Fruit fly (Drosophila melanogaster) whole organism, prepupa: ENCODE measurements around the gene Sf3b2.

ENCODE experiments used
- CG10631 ChIP-seq: fragments of 200-800 bp; sonication (Bioruptor generic); optimal IDR thresholded peaks from 2 replicates; lab custom pipeline; 2016; ENCODE audit warnings: missing biosample characterization, missing genetic modification characterization
- CG10669 ChIP-seq: fragments of 200-800 bp; sonication (Bioruptor generic); optimal IDR thresholded peaks from 3 replicates; lab custom pipeline; 2018; ENCODE audit warnings: missing biosample characterization, mild to moderate bottlenecking, missing genetic modification characterization, moderate library complexity
- CG11294 ChIP-seq: fragments of 200-800 bp; sonication (Bioruptor generic); IDR thresholded peaks from 2 replicates; pipeline ENCODE4 v1.3.6; 2022; ENCODE audit warnings: missing biosample characterization, missing genetic modification characterization
- CG11762 ChIP-seq: fragments of 200-800 bp; sonication (Bioruptor generic); optimal IDR thresholded peaks from 3 replicates; lab custom pipeline; 2016; ENCODE audit warnings: missing biosample characterization, missing genetic modification characterization; ENCODE audit not compliant: insufficient read depth
- CG15336 ChIP-seq: fragments of 200-800 bp; sonication (Bioruptor generic); IDR thresholded peaks from 2 replicates; pipeline ENCODE4 v1.3.6; 2022; ENCODE audit warnings: missing biosample characterization, missing genetic modification characterization
- CG3032 ChIP-seq: fragments of 200-800 bp; optimal IDR thresholded peaks from 2 replicates; lab custom pipeline; 2019; ENCODE audit warnings: missing biosample characterization, mild to moderate bottlenecking, missing genetic modification characterization, moderate library complexity
- CG31627 ChIP-seq: fragments of 200-800 bp; sonication (Bioruptor generic); optimal IDR thresholded peaks from 3 replicates; lab custom pipeline; 2016; ENCODE audit warnings: missing biosample characterization, missing genetic modification characterization
- CG32006 ChIP-seq: fragments of 200-800 bp; sonication (Bioruptor generic); optimal IDR thresholded peaks from 3 replicates; lab custom pipeline; 2017; ENCODE audit warnings: missing biosample characterization, mild to moderate bottlenecking, missing genetic modification characterization
- CG34406 ChIP-seq: fragments of 200-800 bp; sonication (Bioruptor generic); optimal IDR thresholded peaks from 3 replicates; lab custom pipeline; 2016; ENCODE audit warnings: missing biosample characterization, missing genetic modification characterization
- CG3919 ChIP-seq: fragments of 200-800 bp; sonication (Bioruptor generic); optimal IDR thresholded peaks from 3 replicates; lab custom pipeline; 2016; ENCODE audit warnings: missing biosample characterization, missing genetic modification characterization
- CG4318 ChIP-seq: fragments of 200-800 bp; sonication (Bioruptor generic); optimal IDR thresholded peaks from 3 replicates; lab custom pipeline; 2017; ENCODE audit warnings: missing biosample characterization, mild to moderate bottlenecking, missing genetic modification characterization
- CG6163 ChIP-seq: fragments of 200-800 bp; sonication (Bioruptor generic); IDR thresholded peaks from 3 replicates; pipeline ENCODE4 v1.3.6; 2022; ENCODE audit warnings: missing biosample characterization, missing genetic modification characterization
- CG6276 ChIP-seq: fragments of 200-800 bp; sonication (Bioruptor generic); optimal IDR thresholded peaks from 2 replicates; lab custom pipeline; 2017; ENCODE audit warnings: missing biosample characterization, mild to moderate bottlenecking, missing genetic modification characterization
- CG6792 ChIP-seq: fragments of 200-800 bp; sonication (Bioruptor generic); optimal IDR thresholded peaks from 3 replicates; lab custom pipeline; 2016; ENCODE audit warnings: missing biosample characterization, missing genetic modification characterization
- CG7368 ChIP-seq: fragments of 200-800 bp; sonication (Bioruptor generic); optimal IDR thresholded peaks from 3 replicates; lab custom pipeline; 2016; ENCODE audit warnings: missing biosample characterization, missing genetic modification characterization
- CG8632 ChIP-seq: fragments of 200-800 bp; sonication (Bioruptor generic); optimal IDR thresholded peaks from 3 replicates; lab custom pipeline; 2016; ENCODE audit warnings: missing biosample characterization, missing genetic modification characterization
- CG9139 ChIP-seq: fragments of 200-800 bp; sonication (Bioruptor generic); optimal IDR thresholded peaks from 3 replicates; lab custom pipeline; 2017; ENCODE audit warnings: missing biosample characterization, mild to moderate bottlenecking, missing genetic modification characterization
- Eip75B ChIP-seq: fragments of 200-800 bp; sonication (Bioruptor generic); optimal IDR thresholded peaks from 3 replicates; lab custom pipeline; 2016; ENCODE audit warnings: missing biosample characterization, missing genetic modification characterization
- Eip78C ChIP-seq: fragments of 200-800 bp; sonication (Bioruptor generic); peaks from one replicate; lab custom pipeline; 2016; ENCODE audit warnings: missing biosample characterization, missing genetic modification characterization
- Eip93F ChIP-seq: fragments of 200-800 bp; sonication (Bioruptor generic); optimal IDR thresholded peaks from 2 replicates; lab custom pipeline; 2016; ENCODE audit warnings: missing biosample characterization, mild to moderate bottlenecking, missing genetic modification characterization
- Ets21C ChIP-seq: fragments of 200-800 bp; sonication (Bioruptor generic); optimal IDR thresholded peaks from 3 replicates; lab custom pipeline; 2016; ENCODE audit warnings: missing biosample characterization, missing genetic modification characterization
- Ets96B ChIP-seq: fragments of 200-800 bp; optimal IDR thresholded peaks from 2 replicates; lab custom pipeline; 2019; ENCODE audit warnings: missing biosample characterization, mild to moderate bottlenecking, missing genetic modification characterization, moderate library complexity
- Gug ChIP-seq: fragments of 200-800 bp; sonication (Bioruptor generic); IDR thresholded peaks from 2 replicates; pipeline ENCODE4 v1.3.6; 2022; ENCODE audit warnings: missing biosample characterization, missing genetic modification characterization
- Hr38 ChIP-seq: sonication (Bioruptor generic); optimal IDR thresholded peaks from 2 replicates; lab custom pipeline; 2016; ENCODE audit warnings: missing biosample characterization, missing genetic modification characterization
- Hr39 ChIP-seq: fragments of 200-800 bp; sonication (Bioruptor generic); optimal IDR thresholded peaks from 2 replicates; lab custom pipeline; 2016; ENCODE audit warnings: missing biosample characterization, missing genetic modification characterization
- Hr4 ChIP-seq: fragments of 200-800 bp; sonication (Bioruptor generic); optimal IDR thresholded peaks from 3 replicates; lab custom pipeline; 2016; ENCODE audit warnings: missing biosample characterization, missing genetic modification characterization
- Lpt ChIP-seq: fragments of 200-800 bp; sonication (Bioruptor generic); optimal IDR thresholded peaks from 3 replicates; lab custom pipeline; 2016; ENCODE audit warnings: missing biosample characterization, missing genetic modification characterization
- Met ChIP-seq: fragments of 200-800 bp; sonication (Bioruptor generic); optimal IDR thresholded peaks from 3 replicates; lab custom pipeline; 2016; ENCODE audit warnings: missing biosample characterization, missing genetic modification characterization
- Sox14 ChIP-seq: fragments of 200-800 bp; sonication (Bioruptor generic); optimal IDR thresholded peaks from 3 replicates; lab custom pipeline; 2016; ENCODE audit warnings: missing biosample characterization, missing genetic modification characterization
- Sox15 ChIP-seq: fragments of 200-800 bp; sonication (Bioruptor generic); optimal IDR thresholded peaks from 3 replicates; lab custom pipeline; 2016; ENCODE audit warnings: missing biosample characterization, missing genetic modification characterization
- achi ChIP-seq: fragments of 200-800 bp; sonication (Bioruptor generic); optimal IDR thresholded peaks from 3 replicates; lab custom pipeline; 2016; ENCODE audit warnings: missing biosample characterization, missing genetic modification characterization
- acj6 ChIP-seq: fragments of 200-800 bp; sonication (Bioruptor generic); optimal IDR thresholded peaks from 3 replicates; lab custom pipeline; 2016; ENCODE audit warnings: missing biosample characterization, missing genetic modification characterization
- cyc ChIP-seq: fragments of 200-800 bp; sonication (Bioruptor generic); optimal IDR thresholded peaks from 3 replicates; lab custom pipeline; 2016; ENCODE audit warnings: missing biosample characterization, missing genetic modification characterization
- dac ChIP-seq: fragments of 200-800 bp; sonication (Bioruptor generic); optimal IDR thresholded peaks from 2 replicates; lab custom pipeline; 2017; ENCODE audit warnings: missing biosample characterization, mild to moderate bottlenecking, missing genetic modification characterization
- dsx ChIP-seq: fragments of 200-800 bp; optimal IDR thresholded peaks from 3 replicates; lab custom pipeline; 2019; ENCODE audit warnings: missing biosample characterization, mild to moderate bottlenecking, missing genetic modification characterization, moderate library complexity; ENCODE audit not compliant: poor library complexity, severe bottlenecking
- esn ChIP-seq: fragments of 200-800 bp; sonication (Bioruptor generic); optimal IDR thresholded peaks from 2 replicates; lab custom pipeline; 2016; ENCODE audit warnings: missing biosample characterization, mild to moderate bottlenecking, missing genetic modification characterization, moderate library complexity
- fd59A ChIP-seq: fragments of 200-800 bp; sonication (Bioruptor generic); optimal IDR thresholded peaks from 2 replicates; lab custom pipeline; 2017; ENCODE audit warnings: missing biosample characterization, mild to moderate bottlenecking, missing genetic modification characterization, missing genetic modification reagents
- fkh ChIP-seq: fragments of 200-800 bp; sonication (Bioruptor generic); optimal IDR thresholded peaks from 3 replicates; lab custom pipeline; 2017; ENCODE audit warnings: missing biosample characterization, mild to moderate bottlenecking, missing genetic modification characterization, moderate library complexity
- lz ChIP-seq: fragments of 200-800 bp; sonication (Bioruptor generic); optimal IDR thresholded peaks from 3 replicates; lab custom pipeline; 2016; ENCODE audit warnings: missing biosample characterization, missing genetic modification characterization
- net ChIP-seq: fragments of 200-800 bp; sonication (Bioruptor generic); optimal IDR thresholded peaks from 3 replicates; lab custom pipeline; 2016; ENCODE audit warnings: missing biosample characterization, missing genetic modification characterization
- pdm3 ChIP-seq: fragments of 200-800 bp; sonication (Bioruptor generic); optimal IDR thresholded peaks from 3 replicates; lab custom pipeline; 2016; ENCODE audit warnings: missing biosample characterization, missing genetic modification characterization
- spab ChIP-seq: fragments of 200-800 bp; sonication (Bioruptor generic); optimal IDR thresholded peaks from 2 replicates; lab custom pipeline; 2017; ENCODE audit warnings: missing biosample characterization, mild to moderate bottlenecking, missing genetic modification characterization, missing genetic modification reagents
- svp ChIP-seq: fragments of 200-800 bp; sonication (Bioruptor generic); peaks from one replicate; lab custom pipeline; 2016; ENCODE audit warnings: missing biosample characterization, missing genetic modification characterization

The Sf3b2 gene

dm6 chr2L:3029012-3029411, at the start of gene Sf3b2, which contains the start of gene CG17219:
Gene Sf3b2, minus strand, starts transcription at chr2L:3029168.
Gene CG17219, plus strand, starts transcription at chr2L:3029253.
- TF ChIP-seq CG31627 (GFP tag; lab: Kevin White, UChicago) (peak; percentile 8), CG7368 (GFP tag; lab: Kevin White, UChicago) (no peak), Eip93F (GFP tag; lab: Kevin White, UChicago) (no peak), esn (GFP tag; lab: Kevin White, UChicago) (peak; percentile 16)

dm6 chr2L:3078741-3079140, 49.8 kb upstream of the Sf3b2 start:
- TF ChIP-seq cyc (GFP tag; lab: Kevin White, UChicago) = no peak
- no peak for TF ChIP-seq CG11762 (GFP tag; lab: Kevin White, UChicago)
- TF ChIP-seq Hr39 (GFP tag; lab: Kevin White, UChicago) = no peak
- TF ChIP-seq fd59A (GFP tag; lab: Kevin White, UChicago) = no peak
- no peak for TF ChIP-seq Sox15 (GFP tag; lab: Kevin White, UChicago)
- TF ChIP-seq CG15336 = no peak
- no peak for TF ChIP-seq Met (GFP tag; lab: Kevin White, UChicago)
- no peak for TF ChIP-seq CG34406 (GFP tag; lab: Kevin White, UChicago)
- TF ChIP-seq Hr38 (GFP tag; lab: Kevin White, UChicago) = no peak
- TF ChIP-seq CG8632 = no peak
- TF ChIP-seq lz (GFP tag; lab: Kevin White, UChicago) = no peak
- TF ChIP-seq CG6792 = no peak
- TF ChIP-seq spab (GFP tag; lab: Kevin White, UChicago) = no peak
- TF ChIP-seq net (GFP tag; lab: Kevin White, UChicago) = no peak
- no peak for TF ChIP-seq CG3919
- no peak for TF ChIP-seq CG9139 (GFP tag; lab: Kevin White, UChicago)

- no peak for TF ChIP-seq acj6 (GFP tag; lab: Kevin White, UChicago)
- no peak for TF ChIP-seq Eip78C (GFP tag; lab: Kevin White, UChicago)
- TF ChIP-seq Ets96B (tag; lab: Kevin White, UChicago) = no peak
- TF ChIP-seq fkh (GFP tag; lab: Kevin White, UChicago) = no peak
- TF ChIP-seq Met (GFP tag; lab: Kevin White, UChicago) = no peak
- TF ChIP-seq achi (GFP tag; lab: Kevin White, UChicago) = no peak
- TF ChIP-seq dac (GFP tag; lab: Kevin White, UChicago) = no peak
- TF ChIP-seq pdm3 (GFP tag; lab: Kevin White, UChicago) = no peak
- TF ChIP-seq Ets21C (GFP tag; lab: Kevin White, UChicago) = no peak
- TF ChIP-seq CG6163 = no peak
- TF ChIP-seq CG31627 (GFP tag; lab: Kevin White, UChicago) = no peak
- no peak for TF ChIP-seq CG15336
- no peak for TF ChIP-seq CG4318 (GFP tag; lab: Kevin White, UChicago)
- TF ChIP-seq CG11294 = no peak
Measured at dm6 chr2L:3059624-3059919, 30.6 kb upstream of the Sf3b2 start.

- TF ChIP-seq Gug (GFP tag; lab: Robert Waterston, UW) (peak; percentile 29; the same call in 1 of the 2 replicates), Sox14 (no peak), CG32006 (GFP tag; lab: Kevin White, UChicago) (peak; percentile 65), CG9139 (GFP tag; lab: Kevin White, UChicago) (no peak), Eip75B (GFP tag; lab: Kevin White, UChicago) (no peak), dac (GFP tag; lab: Kevin White, UChicago) (no peak), CG15336 (peak; percentile 51), CG10669 (GFP tag; lab: Kevin White, UChicago) (no peak), spab (GFP tag; lab: Kevin White, UChicago) (no peak), Lpt (GFP tag; lab: Kevin White, UChicago) (no peak), CG6276 (no peak), svp (GFP tag; lab: Kevin White, UChicago) (peak; percentile 35), CG10631 (GFP tag; lab: Kevin White, UChicago) (peak; percentile 9), CG3032 (tag; lab: Kevin White, UChicago) (no peak), CG34406 (GFP tag; lab: Kevin White, UChicago) (no peak), dsx (GFP tag; lab: Kevin White, UChicago) (no peak), Ets21C (GFP tag; lab: Kevin White, UChicago) (no peak), CG11294 (0 out of 2 replicates have a peak, but pooled peaks have one; percentile 16), CG6792 (no peak), Sox15 (GFP tag; lab: Kevin White, UChicago) (no peak), Hr4 (GFP tag; lab: Kevin White, UChicago) (peak; percentile 56), esn (GFP tag; lab: Kevin White, UChicago) (no peak), fkh (GFP tag; lab: Kevin White, UChicago) (no peak), achi (GFP tag; lab: Kevin White, UChicago) (no peak), CG8632 (no peak), Met (GFP tag; lab: Kevin White, UChicago) (peak; percentile 4), cyc (GFP tag; lab: Kevin White, UChicago) (peak; percentile 3)
Measured at dm6 chr2L:3058772-3059623, 30.0 kb upstream of the Sf3b2 start.
